Fruit fly (Drosophila melanogaster) whole organism, pupa: ENCODE data around the gene Gsc.

Experiments used
- CG12605 ChIP-seq: fragments of 200-800 bp; sonication (Bioruptor generic); IDR thresholded peaks from 2 replicates; pipeline ENCODE4 v1.3.6; 2022; ENCODE audit warnings: missing biosample characterization, missing genetic modification characterization
- CG34367 ChIP-seq: fragments of 200-800 bp; sonication (Bioruptor generic); optimal IDR thresholded peaks from 2 replicates; lab custom pipeline; 2018; ENCODE audit warnings: missing biosample characterization, mild to moderate bottlenecking, missing genetic modification characterization
- CG8159 ChIP-seq: fragments of 200-800 bp; sonication (Bioruptor generic); optimal IDR thresholded peaks from 3 replicates; lab custom pipeline; 2018; ENCODE audit warnings: missing biosample characterization, mild to moderate bottlenecking, missing genetic modification characterization, moderate library complexity
- CG8301 ChIP-seq: fragments of 200-800 bp; sonication (Bioruptor generic); optimal IDR thresholded peaks from 2 replicates; lab custom pipeline; 2018; ENCODE audit warnings: missing biosample characterization, mild to moderate bottlenecking, missing genetic modification characterization
- Pif1B ChIP-seq: fragments of 200-800 bp; sonication (Bioruptor generic); optimal IDR thresholded peaks from 3 replicates; lab custom pipeline; 2016; ENCODE audit warnings: missing biosample characterization, missing genetic modification characterization

DNA sequence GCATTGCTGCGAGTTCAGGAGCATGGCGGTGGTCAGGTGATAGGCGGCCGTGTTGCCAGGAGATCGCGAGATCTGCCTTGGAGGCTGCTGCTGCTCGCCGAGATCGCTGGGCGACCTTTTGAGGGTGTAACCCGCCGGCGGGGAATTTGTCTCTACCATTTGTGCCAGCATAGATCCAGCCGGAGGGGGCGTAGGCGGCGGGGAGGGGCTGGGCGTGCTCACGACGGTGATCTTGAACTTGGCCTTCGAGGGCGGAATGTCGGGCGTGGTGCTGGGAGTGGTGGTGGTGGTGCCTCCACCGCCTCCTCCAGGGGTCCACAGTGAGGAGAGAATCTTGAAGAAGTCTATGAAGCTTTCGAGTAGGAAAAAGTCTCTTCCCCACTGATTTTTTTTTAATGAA, 437 bp downstream of the Gsc start:
- TF ChIP-seq CG34367 (tag; lab: Kevin White, UChicago) (no peak), Pif1B (no peak), CG8159 (tag; lab: Kevin White, UChicago) (no peak), CG12605 (GFP tag; lab: Robert Waterston, UW) (no peak), CG8301 (tag; lab: Kevin White, UChicago) (no peak)
